Fruit fly (Drosophila melanogaster) whole organism, prepupa: ENCODE results near the gene CG1409.

Experiments used
- Blimp-1 ChIP-seq: fragments of 200-800 bp; sonication (Bioruptor generic); optimal IDR thresholded peaks from 3 replicates; lab custom pipeline; 2017; ENCODE audit warnings: missing biosample characterization, missing genetic modification characterization, mild to moderate bottlenecking, moderate library complexity, missing genetic modification reagents
- CG10631 ChIP-seq: fragments of 200-800 bp; sonication (Bioruptor generic); optimal IDR thresholded peaks from 2 replicates; lab custom pipeline; 2016; ENCODE audit warnings: missing biosample characterization, missing genetic modification characterization
- CG10669 ChIP-seq: fragments of 200-800 bp; sonication (Bioruptor generic); optimal IDR thresholded peaks from 3 replicates; lab custom pipeline; 2018; ENCODE audit warnings: missing biosample characterization, mild to moderate bottlenecking, missing genetic modification characterization, moderate library complexity
- CG11762 ChIP-seq: fragments of 200-800 bp; sonication (Bioruptor generic); optimal IDR thresholded peaks from 3 replicates; lab custom pipeline; 2016; ENCODE audit warnings: missing biosample characterization, missing genetic modification characterization; ENCODE audit not compliant: insufficient read depth
- CG11902 ChIP-seq: fragments of 200-800 bp; sonication (Bioruptor generic); optimal IDR thresholded peaks from 3 replicates; lab custom pipeline; 2016; ENCODE audit warnings: missing biosample characterization, missing genetic modification characterization
- CG15336 ChIP-seq: fragments of 200-800 bp; sonication (Bioruptor generic); IDR thresholded peaks from 2 replicates; pipeline ENCODE4 v1.3.6; 2022; ENCODE audit warnings: missing biosample characterization, missing genetic modification characterization
- CG1621 ChIP-seq: fragments of 200-800 bp; sonication (Bioruptor generic); optimal IDR thresholded peaks from 3 replicates; lab custom pipeline; 2018; ENCODE audit warnings: missing biosample characterization, mild to moderate bottlenecking, missing genetic modification characterization
- CG16779 ChIP-seq: fragments of 200-800 bp; sonication (Bioruptor generic); optimal IDR thresholded peaks from 3 replicates; lab custom pipeline; 2017; ENCODE audit warnings: missing biosample characterization, mild to moderate bottlenecking, missing genetic modification characterization
- CG31627 ChIP-seq: fragments of 200-800 bp; sonication (Bioruptor generic); optimal IDR thresholded peaks from 3 replicates; lab custom pipeline; 2016; ENCODE audit warnings: missing biosample characterization, missing genetic modification characterization
- CG32006 ChIP-seq: fragments of 200-800 bp; sonication (Bioruptor generic); optimal IDR thresholded peaks from 3 replicates; lab custom pipeline; 2017; ENCODE audit warnings: missing biosample characterization, mild to moderate bottlenecking, missing genetic modification characterization
- CG34406 ChIP-seq: fragments of 200-800 bp; sonication (Bioruptor generic); optimal IDR thresholded peaks from 3 replicates; lab custom pipeline; 2016; ENCODE audit warnings: missing biosample characterization, missing genetic modification characterization
- CG6163 ChIP-seq: fragments of 200-800 bp; sonication (Bioruptor generic); IDR thresholded peaks from 3 replicates; pipeline ENCODE4 v1.3.6; 2022; ENCODE audit warnings: missing biosample characterization, missing genetic modification characterization
- CG6276 ChIP-seq: fragments of 200-800 bp; sonication (Bioruptor generic); optimal IDR thresholded peaks from 2 replicates; lab custom pipeline; 2017; ENCODE audit warnings: missing biosample characterization, mild to moderate bottlenecking, missing genetic modification characterization
- CG6792 ChIP-seq: fragments of 200-800 bp; sonication (Bioruptor generic); optimal IDR thresholded peaks from 3 replicates; lab custom pipeline; 2016; ENCODE audit warnings: missing biosample characterization, missing genetic modification characterization
- CG6808 ChIP-seq: fragments of 200-800 bp; sonication (Bioruptor generic); optimal IDR thresholded peaks from 3 replicates; lab custom pipeline; 2017; ENCODE audit warnings: missing biosample characterization, missing genetic modification characterization, mild to moderate bottlenecking, moderate library complexity, missing genetic modification reagents
- CG7368 ChIP-seq: fragments of 200-800 bp; sonication (Bioruptor generic); optimal IDR thresholded peaks from 3 replicates; lab custom pipeline; 2016; ENCODE audit warnings: missing biosample characterization, missing genetic modification characterization
- CG8119 ChIP-seq: fragments of 200-800 bp; sonication (Bioruptor generic); IDR thresholded peaks from 3 replicates; pipeline ENCODE4 v1.3.6; 2022; ENCODE audit warnings: missing biosample characterization, missing genetic modification characterization
- CG8319 ChIP-seq: fragments of 200-800 bp; sonication (Bioruptor generic); optimal IDR thresholded peaks from 3 replicates; lab custom pipeline; 2016; ENCODE audit warnings: missing biosample characterization, missing genetic modification characterization
- CG9139 ChIP-seq: fragments of 200-800 bp; sonication (Bioruptor generic); optimal IDR thresholded peaks from 3 replicates; lab custom pipeline; 2017; ENCODE audit warnings: missing biosample characterization, mild to moderate bottlenecking, missing genetic modification characterization
- Eip75B ChIP-seq: fragments of 200-800 bp; sonication (Bioruptor generic); optimal IDR thresholded peaks from 3 replicates; lab custom pipeline; 2016; ENCODE audit warnings: missing biosample characterization, missing genetic modification characterization
- Eip78C ChIP-seq: fragments of 200-800 bp; sonication (Bioruptor generic); peaks from one replicate; lab custom pipeline; 2016; ENCODE audit warnings: missing biosample characterization, missing genetic modification characterization
- Eip93F ChIP-seq: fragments of 200-800 bp; sonication (Bioruptor generic); optimal IDR thresholded peaks from 2 replicates; lab custom pipeline; 2016; ENCODE audit warnings: missing biosample characterization, mild to moderate bottlenecking, missing genetic modification characterization
- Ets21C ChIP-seq: fragments of 200-800 bp; sonication (Bioruptor generic); optimal IDR thresholded peaks from 3 replicates; lab custom pipeline; 2016; ENCODE audit warnings: missing biosample characterization, missing genetic modification characterization
- Ets96B ChIP-seq: fragments of 200-800 bp; optimal IDR thresholded peaks from 2 replicates; lab custom pipeline; 2019; ENCODE audit warnings: missing biosample characterization, mild to moderate bottlenecking, missing genetic modification characterization, moderate library complexity
- Gug ChIP-seq: fragments of 200-800 bp; sonication (Bioruptor generic); IDR thresholded peaks from 2 replicates; pipeline ENCODE4 v1.3.6; 2022; ENCODE audit warnings: missing biosample characterization, missing genetic modification characterization
- Hr38 ChIP-seq: sonication (Bioruptor generic); optimal IDR thresholded peaks from 2 replicates; lab custom pipeline; 2016; ENCODE audit warnings: missing biosample characterization, missing genetic modification characterization
- Hr4 ChIP-seq: fragments of 200-800 bp; sonication (Bioruptor generic); optimal IDR thresholded peaks from 3 replicates; lab custom pipeline; 2016; ENCODE audit warnings: missing biosample characterization, missing genetic modification characterization
- Lpt ChIP-seq: fragments of 200-800 bp; sonication (Bioruptor generic); optimal IDR thresholded peaks from 3 replicates; lab custom pipeline; 2016; ENCODE audit warnings: missing biosample characterization, missing genetic modification characterization
- OdsH ChIP-seq: fragments of 200-800 bp; sonication (Bioruptor generic); optimal IDR thresholded peaks from 3 replicates; lab custom pipeline; 2016; ENCODE audit warnings: missing biosample characterization, missing genetic modification characterization
- Smox ChIP-seq: fragments of 200-800 bp; sonication (Bioruptor generic); optimal IDR thresholded peaks from 3 replicates; lab custom pipeline; 2016; ENCODE audit warnings: missing biosample characterization, missing genetic modification characterization
- Sox15 ChIP-seq: fragments of 200-800 bp; sonication (Bioruptor generic); optimal IDR thresholded peaks from 3 replicates; lab custom pipeline; 2016; ENCODE audit warnings: missing biosample characterization, missing genetic modification characterization
- acj6 ChIP-seq: fragments of 200-800 bp; sonication (Bioruptor generic); optimal IDR thresholded peaks from 3 replicates; lab custom pipeline; 2016; ENCODE audit warnings: missing biosample characterization, missing genetic modification characterization
- cyc ChIP-seq: fragments of 200-800 bp; sonication (Bioruptor generic); optimal IDR thresholded peaks from 3 replicates; lab custom pipeline; 2016; ENCODE audit warnings: missing biosample characterization, missing genetic modification characterization
- dac ChIP-seq: fragments of 200-800 bp; sonication (Bioruptor generic); optimal IDR thresholded peaks from 2 replicates; lab custom pipeline; 2017; ENCODE audit warnings: missing biosample characterization, mild to moderate bottlenecking, missing genetic modification characterization
- dsx ChIP-seq: fragments of 200-800 bp; optimal IDR thresholded peaks from 3 replicates; lab custom pipeline; 2019; ENCODE audit warnings: missing biosample characterization, mild to moderate bottlenecking, missing genetic modification characterization, moderate library complexity; ENCODE audit not compliant: poor library complexity, severe bottlenecking
- eg ChIP-seq: fragments of 200-800 bp; sonication (Bioruptor generic); IDR thresholded peaks from 3 replicates; pipeline ENCODE4 v1.3.6; 2022; ENCODE audit warnings: missing biosample characterization, missing genetic modification characterization
- esn ChIP-seq: fragments of 200-800 bp; sonication (Bioruptor generic); optimal IDR thresholded peaks from 2 replicates; lab custom pipeline; 2016; ENCODE audit warnings: missing biosample characterization, mild to moderate bottlenecking, missing genetic modification characterization, moderate library complexity
- fd59A ChIP-seq: fragments of 200-800 bp; sonication (Bioruptor generic); optimal IDR thresholded peaks from 2 replicates; lab custom pipeline; 2017; ENCODE audit warnings: missing biosample characterization, mild to moderate bottlenecking, missing genetic modification characterization, missing genetic modification reagents
- fd85E ChIP-seq: fragments of 200-800 bp; sonication (Bioruptor generic); optimal IDR thresholded peaks from 3 replicates; lab custom pipeline; 2016; ENCODE audit warnings: missing biosample characterization, missing genetic modification characterization
- lz ChIP-seq: fragments of 200-800 bp; sonication (Bioruptor generic); optimal IDR thresholded peaks from 3 replicates; lab custom pipeline; 2016; ENCODE audit warnings: missing biosample characterization, missing genetic modification characterization
- net ChIP-seq: fragments of 200-800 bp; sonication (Bioruptor generic); optimal IDR thresholded peaks from 3 replicates; lab custom pipeline; 2016; ENCODE audit warnings: missing biosample characterization, missing genetic modification characterization
- pdm3 ChIP-seq: fragments of 200-800 bp; sonication (Bioruptor generic); optimal IDR thresholded peaks from 3 replicates; lab custom pipeline; 2016; ENCODE audit warnings: missing biosample characterization, missing genetic modification characterization
- svp ChIP-seq: fragments of 200-800 bp; sonication (Bioruptor generic); peaks from one replicate; lab custom pipeline; 2016; ENCODE audit warnings: missing biosample characterization, missing genetic modification characterization
- topi ChIP-seq: fragments of 200-800 bp; sonication (Bioruptor generic); optimal IDR thresholded peaks from 3 replicates; lab custom pipeline; 2016; ENCODE audit warnings: missing biosample characterization, missing genetic modification characterization

Gene CG1409

dm6 chrX:7883926-7884325 is 26.0 kb downstream of the CG1409 start, which contains the start of gene Ir7f:
Ir7f (minus strand) TSS chrX:7884026.
- TF ChIP-seq lz = no peak
- no peak for TF ChIP-seq eg (GFP tag; lab: Robert Waterston, UW)
- no peak for TF ChIP-seq CG11902 (GFP tag; lab: Kevin White, UChicago)
- no peak for TF ChIP-seq Lpt (GFP tag; lab: Kevin White, UChicago)
- no peak for TF ChIP-seq CG6163 (GFP tag; lab: Robert Waterston, UW)
- TF ChIP-seq CG6808 (GFP tag; lab: Kevin White, UChicago) = no peak
- no peak for TF ChIP-seq Sox15
- no peak for TF ChIP-seq topi (GFP tag; lab: Kevin White, UChicago)
- no peak for TF ChIP-seq Ets21C (GFP tag; lab: Kevin White, UChicago)
- no peak for TF ChIP-seq CG1621 (tag; lab: Kevin White, UChicago)
- TF ChIP-seq svp (GFP tag; lab: Kevin White, UChicago) = no peak

- no peak for TF ChIP-seq acj6 (GFP tag; lab: Kevin White, UChicago)
- no peak for TF ChIP-seq Gug (GFP tag; lab: Robert Waterston, UW)
- no peak for TF ChIP-seq CG10631 (GFP tag; lab: Kevin White, UChicago)
- no peak for TF ChIP-seq Smox
- TF ChIP-seq CG6163 (GFP tag; lab: Robert Waterston, UW) = no peak
- TF ChIP-seq CG16779 (tag; lab: Kevin White, UChicago) = no peak
- TF ChIP-seq CG6276 (GFP tag; lab: Kevin White, UChicago) = no peak
- TF ChIP-seq CG7368 (GFP tag; lab: Kevin White, UChicago) = no peak
- no peak for TF ChIP-seq CG11902 (GFP tag; lab: Kevin White, UChicago)
- no peak for TF ChIP-seq pdm3 (GFP tag; lab: Kevin White, UChicago)
- no peak for TF ChIP-seq fd85E (GFP tag; lab: Kevin White, UChicago)
These were observed 26.4 kb downstream of the CG1409 start, which contains the start of gene Ir7g for dm6 chrX:7884360-7884759. Ir7g (plus strand) TSS chrX:7884660.

DNA sequence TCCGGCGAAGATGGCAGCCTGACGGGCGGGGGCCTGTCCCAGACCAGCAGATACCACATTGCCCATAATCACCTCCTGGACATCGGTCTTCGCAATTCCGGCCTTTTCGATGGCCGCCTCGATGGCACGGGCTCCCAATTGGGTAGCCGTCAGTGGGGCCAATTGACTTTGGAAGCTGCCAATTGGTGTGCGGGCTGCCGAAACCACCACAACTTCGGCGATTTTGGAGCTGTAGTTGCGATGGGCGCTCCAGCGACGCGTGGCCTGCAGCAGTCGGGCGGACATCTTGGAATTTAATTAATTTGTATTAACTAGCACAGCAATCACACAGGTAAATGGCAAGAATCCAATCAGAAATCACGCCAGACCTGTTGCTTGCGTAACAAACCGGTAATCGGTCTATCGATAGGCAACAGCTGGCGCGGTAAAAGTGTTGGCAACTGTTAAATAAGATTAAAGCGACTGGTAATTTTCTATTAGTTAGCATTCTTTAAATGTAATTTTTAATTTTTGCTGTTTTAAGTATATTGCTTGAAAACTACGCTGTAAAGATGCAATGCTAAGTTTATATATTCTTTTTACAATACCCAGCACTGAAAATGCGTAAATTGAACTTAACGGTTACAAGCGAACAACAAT is 30.5 kb downstream of the CG1409 start, which contains the start of gene Acat1:
Acat1 (minus strand) TSS at position 400 of the 639 bp plus-strand sequence.
- TF ChIP-seq CG8319 (peak; percentile 74), Ets21C (GFP tag; lab: Kevin White, UChicago) (peak; percentile 69), net (peak; percentile 78), esn (GFP tag; lab: Kevin White, UChicago) (peak; percentile 86), Ets96B (tag; lab: Kevin White, UChicago) (peak; percentile 60), Eip93F (GFP tag; lab: Kevin White, UChicago) (peak; percentile 22), CG16779 (tag; lab: Kevin White, UChicago) (no peak), CG11762 (GFP tag; lab: Kevin White, UChicago) (peak; percentile 59), CG10669 (GFP tag; lab: Kevin White, UChicago) (peak; percentile 71), Smox (peak; percentile 78), CG6792 (GFP tag; lab: Kevin White, UChicago) (peak; percentile 70), fd85E (GFP tag; lab: Kevin White, UChicago) (peak; percentile 38), OdsH (GFP tag; lab: Kevin White, UChicago) (peak; percentile 79), Sox15 (peak; percentile 49), topi (GFP tag; lab: Kevin White, UChicago) (peak; percentile 84), CG32006 (GFP tag; lab: Kevin White, UChicago) (peak; percentile 58), Blimp-1 (no peak), Eip75B (peak; percentile 84), lz (peak; percentile 86), Hr4 (peak; percentile 76), cyc (GFP tag; lab: Kevin White, UChicago) (peak; percentile 81), CG7368 (GFP tag; lab: Kevin White, UChicago) (peak; percentile 72), CG1621 (tag; lab: Kevin White, UChicago) (peak; percentile 50), fd59A (no peak), CG15336 (GFP tag; lab: Robert Waterston, UW) (peak; percentile 65), CG9139 (peak; percentile 14), svp (GFP tag; lab: Kevin White, UChicago) (peak; percentile 85), CG11902 (GFP tag; lab: Kevin White, UChicago) (peak; percentile 40), CG6808 (GFP tag; lab: Kevin White, UChicago) (peak; percentile 23), Hr38 (GFP tag; lab: Kevin White, UChicago) (no peak), acj6 (GFP tag; lab: Kevin White, UChicago) (peak; percentile 77), CG8119 (GFP tag; lab: Robert Waterston, UW) (peak; percentile 39; the same call in 2 of the 3 replicates), dsx (GFP tag; lab: Kevin White, UChicago) (no peak), CG6276 (GFP tag; lab: Kevin White, UChicago) (peak; percentile 1), CG34406 (peak; percentile 57), CG31627 (GFP tag; lab: Kevin White, UChicago) (peak; percentile 75), Eip78C (peak; percentile 94), eg (GFP tag; lab: Robert Waterston, UW) (peak; percentile 81), dac (GFP tag; lab: Kevin White, UChicago) (peak; percentile 25)
